Worm (Caenorhabditis elegans) whole organism, dauer: ENCODE results near the gene C25F9.15.

Experiments
- unc-62 ChIP-seq: sonication (generic microtip); optimal IDR thresholded peaks from 2 replicates; lab custom pipeline; 2017; ENCODE audit warnings: missing biosample characterization, missing genetic modification reagents, missing genetic modification characterization

C25F9.15 gene

DNA sequence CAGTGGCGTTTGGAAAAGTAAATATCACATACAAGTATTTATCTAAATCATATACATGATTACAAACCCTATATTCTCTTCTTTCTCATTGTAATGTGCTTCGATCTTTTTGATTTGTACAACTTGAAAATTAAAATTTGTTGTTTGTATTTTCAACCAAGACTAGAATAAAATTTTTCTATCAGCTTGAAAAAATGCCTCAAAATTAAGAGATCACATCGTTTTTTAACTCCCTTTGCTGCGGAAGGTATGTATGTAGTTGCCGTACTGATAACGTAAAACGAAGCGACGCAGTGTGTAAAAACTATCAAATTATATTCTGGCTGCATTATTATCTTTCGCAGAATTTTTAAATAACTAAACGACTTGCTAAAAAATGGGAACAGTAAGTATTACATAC, at the start of gene C25F9.15:
C25F9.15 (plus strand) TSS at position 301 of the 400 bp plus-strand sequence.
- TF ChIP-seq unc-62, result no peak

DNA sequence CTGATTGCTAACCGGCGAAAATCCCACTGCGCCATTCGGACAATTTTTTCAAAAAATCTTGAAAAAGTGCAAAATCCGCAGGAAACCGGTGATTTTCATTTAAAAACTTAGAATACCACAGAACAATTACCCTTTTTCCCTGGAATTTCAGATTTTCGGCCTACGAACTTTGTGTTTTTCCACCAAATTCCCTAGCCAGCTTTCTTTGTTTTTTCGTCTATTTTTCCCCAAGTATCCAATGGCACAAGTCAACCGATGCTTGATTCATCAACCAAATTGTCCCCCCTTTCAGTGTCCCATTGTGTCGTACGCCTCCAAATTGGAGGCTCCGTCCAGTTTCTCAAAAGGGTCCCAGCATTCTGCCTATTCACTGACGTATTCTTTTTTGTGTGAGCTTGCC, 47.7 kb upstream of the C25F9.15 start, which contains the start of gene Y43F8A.1:
Y43F8A.1 (plus strand) TSS at position 301 of the 400 bp plus-strand sequence.
- no peak for TF ChIP-seq unc-62

DNA sequence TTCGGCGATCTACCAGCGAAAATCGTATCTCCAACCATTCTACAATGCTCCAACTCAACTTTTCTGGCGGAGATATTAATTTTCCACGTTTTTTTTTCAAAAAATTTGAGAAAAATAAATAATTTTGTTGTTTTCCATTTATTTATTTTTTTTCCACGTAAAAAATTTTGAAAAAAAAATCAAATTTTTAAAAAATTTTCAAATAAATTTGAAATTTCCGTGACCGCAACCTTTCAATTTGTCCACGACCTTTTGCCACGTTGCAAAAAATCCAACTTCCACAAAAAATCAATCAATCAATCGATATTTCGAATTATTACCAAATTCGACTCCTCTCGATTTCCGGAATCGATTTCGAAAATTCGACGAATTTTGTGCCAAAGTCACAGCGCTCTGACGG, 46.7 kb upstream of the C25F9.15 start, which contains the start of gene Y43F8A.2:
Y43F8A.2 (plus strand) TSS at position 301 of the 400 bp plus-strand sequence.
- no peak for TF ChIP-seq unc-62

DNA sequence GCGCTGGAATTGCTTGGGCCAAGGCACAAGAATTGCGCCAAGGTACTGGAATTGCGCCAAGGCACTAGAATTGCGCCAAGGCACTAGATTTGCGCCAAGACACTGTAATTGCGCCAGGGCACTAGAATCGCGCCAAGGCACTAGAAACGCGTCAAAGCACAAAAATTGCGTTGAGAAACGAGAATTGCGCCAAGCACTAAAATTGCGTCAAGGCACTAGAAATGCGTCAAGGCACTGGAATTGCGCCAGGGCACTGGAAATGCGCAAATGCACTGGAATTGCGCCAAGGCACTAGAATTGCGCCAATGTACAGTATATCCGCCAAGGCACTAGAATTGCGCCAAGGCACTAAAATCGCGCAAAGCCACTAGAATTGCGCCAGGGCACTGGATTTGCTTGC, 46.2 kb upstream of the C25F9.15 start:
- TF ChIP-seq unc-62, result no peak

DNA sequence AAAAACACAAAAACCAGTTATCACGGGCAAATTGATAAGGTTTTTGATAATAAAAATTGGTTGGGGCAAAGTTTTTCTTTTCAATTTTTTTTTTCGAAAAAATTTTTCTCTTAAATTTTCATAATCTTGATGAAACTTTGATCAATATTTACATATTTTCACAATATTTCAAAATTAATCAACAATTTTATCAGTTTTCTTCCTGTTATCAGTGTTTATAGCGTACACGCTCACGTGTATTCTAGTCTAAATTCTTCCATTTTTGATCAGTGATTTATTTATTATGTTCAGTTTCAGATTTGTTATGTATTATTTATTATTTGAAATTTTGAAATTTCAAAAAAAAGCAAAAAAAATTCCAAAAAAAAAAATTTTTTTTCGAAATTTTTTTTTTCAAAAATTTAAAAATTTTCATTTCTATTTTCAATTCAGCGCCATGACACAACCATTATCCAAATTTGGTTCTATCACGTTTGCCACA, 40.9 kb upstream of the C25F9.15 start, which contains the start of gene nceh-1:
nceh-1 (plus strand) TSS at position 431 of the 481 bp plus-strand sequence.
- no peak for TF ChIP-seq unc-62

DNA sequence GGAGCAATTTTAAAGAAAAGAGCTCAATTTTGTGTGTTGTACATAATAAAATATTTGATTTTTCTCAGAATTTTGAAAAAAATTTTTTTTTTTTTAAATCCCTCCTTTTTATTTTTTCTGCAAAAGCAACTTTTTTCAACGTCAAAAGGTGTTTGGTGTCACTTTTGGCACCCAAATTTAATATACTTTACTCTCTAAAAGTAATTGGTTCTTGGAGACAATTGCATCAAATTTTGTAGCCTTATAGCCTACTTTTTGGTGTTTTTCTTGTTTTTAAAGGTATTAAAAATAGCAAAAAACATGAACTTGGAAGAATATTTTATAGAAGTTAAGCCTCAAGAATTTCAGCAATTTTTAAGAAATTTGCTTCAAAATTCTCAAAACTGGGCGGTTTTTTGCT, 37.0 kb upstream of the C25F9.15 start, which contains the start of gene srw-84:
srw-84 (plus strand) TSS at position 301 of the 400 bp plus-strand sequence.
- no peak for TF ChIP-seq unc-62

DNA sequence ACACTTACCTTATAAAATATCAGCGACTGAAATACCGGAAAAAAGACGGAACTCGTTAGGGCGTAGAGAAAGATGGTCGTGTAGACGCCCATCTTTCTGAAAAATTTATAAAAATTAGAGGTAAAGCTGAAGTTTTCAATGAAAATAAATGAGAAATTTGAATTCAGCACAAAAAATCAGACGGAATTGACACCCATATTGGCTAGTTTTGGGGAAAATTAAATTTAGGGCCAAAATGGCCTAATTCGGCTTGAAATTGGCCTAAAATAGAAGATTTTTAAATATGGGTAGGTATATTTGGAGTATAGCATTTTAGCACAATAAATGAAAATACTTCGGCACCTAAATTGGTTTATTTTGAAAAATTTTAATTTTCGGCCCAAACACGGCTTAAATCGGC, 27.9 kb upstream of the C25F9.15 start, which contains the start of gene slcr-46.2:
slcr-46.2 (minus strand) TSS at position 101 of the 400 bp plus-strand sequence.
- no peak for TF ChIP-seq unc-62

DNA sequence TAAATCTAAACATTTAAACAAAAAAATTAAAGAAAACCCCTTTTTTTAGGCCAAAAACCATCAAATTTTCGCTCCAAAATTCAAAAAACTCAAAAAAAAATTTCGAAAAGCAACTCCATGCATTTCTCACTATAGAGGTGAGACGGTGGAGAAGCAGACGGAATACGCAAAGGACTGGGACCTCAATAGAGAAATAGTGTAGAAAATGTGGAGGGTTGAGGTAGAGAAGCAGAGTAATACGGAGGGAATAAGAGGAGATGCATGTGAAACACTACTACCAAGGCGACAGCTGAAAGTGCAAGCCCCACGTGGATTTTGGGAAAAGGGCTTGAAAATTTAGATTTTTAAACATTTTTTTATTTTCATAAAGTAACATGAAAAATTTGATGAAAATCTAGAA, 26.7 kb upstream of the C25F9.15 start:
- TF ChIP-seq unc-62, result no peak

DNA sequence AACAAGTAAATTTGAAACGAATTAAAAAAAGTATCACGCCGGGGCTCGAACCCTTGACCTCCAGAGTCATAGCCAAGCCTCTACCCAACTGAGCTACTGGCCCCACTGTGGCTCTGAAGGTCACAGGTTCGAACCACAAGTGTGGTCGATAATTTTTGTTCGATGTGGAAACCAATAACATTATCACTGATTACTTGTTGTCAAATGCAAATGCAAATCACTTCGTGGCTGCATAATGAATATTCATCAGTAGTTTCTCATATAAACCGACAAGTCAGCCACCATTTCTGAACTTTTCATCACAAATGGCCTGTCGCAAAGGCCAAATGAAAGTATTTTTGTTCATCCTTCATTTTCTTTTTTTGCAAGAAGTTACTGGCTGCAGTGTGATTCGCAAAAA, 23.2 kb upstream of the C25F9.15 start, which contains the start of gene C25F9.8:
C25F9.8 (plus strand) TSS at position 301 of the 400 bp plus-strand sequence.
- no peak for TF ChIP-seq unc-62

DNA sequence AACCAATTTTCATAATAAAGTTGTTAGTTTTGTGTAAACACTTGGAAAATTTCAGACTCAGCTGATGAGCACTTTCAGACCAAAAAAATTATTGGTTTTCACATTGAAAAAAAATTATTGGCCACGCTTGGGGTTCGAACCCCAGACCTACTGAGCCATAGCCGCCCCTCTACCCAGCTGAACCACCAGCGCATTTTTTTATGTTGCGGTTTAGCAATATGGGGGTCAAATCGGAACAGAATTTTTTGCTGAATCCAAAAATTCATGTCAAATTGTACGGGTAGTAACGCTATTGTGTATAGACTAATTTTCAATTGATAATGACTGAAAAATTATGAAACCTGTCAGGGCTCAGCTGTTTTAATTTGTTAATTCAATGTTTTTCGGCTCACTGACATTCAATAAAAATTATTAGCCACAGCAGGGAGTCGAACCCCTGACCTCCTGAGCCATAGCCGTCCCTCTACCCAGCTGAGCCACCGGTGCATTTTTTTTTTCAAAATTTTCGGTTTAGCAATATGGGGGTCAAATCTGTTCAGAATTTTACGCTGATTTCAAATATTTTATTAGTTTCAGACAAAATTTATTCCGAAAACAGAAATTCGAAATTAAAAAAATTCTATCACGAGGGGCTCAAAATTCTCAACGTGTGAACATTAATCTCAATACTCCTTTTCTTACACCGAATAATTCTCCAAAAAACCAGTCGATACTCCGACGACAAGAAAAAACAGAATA, 21.2 kb upstream of the C25F9.15 start:
- no peak for TF ChIP-seq unc-62

DNA sequence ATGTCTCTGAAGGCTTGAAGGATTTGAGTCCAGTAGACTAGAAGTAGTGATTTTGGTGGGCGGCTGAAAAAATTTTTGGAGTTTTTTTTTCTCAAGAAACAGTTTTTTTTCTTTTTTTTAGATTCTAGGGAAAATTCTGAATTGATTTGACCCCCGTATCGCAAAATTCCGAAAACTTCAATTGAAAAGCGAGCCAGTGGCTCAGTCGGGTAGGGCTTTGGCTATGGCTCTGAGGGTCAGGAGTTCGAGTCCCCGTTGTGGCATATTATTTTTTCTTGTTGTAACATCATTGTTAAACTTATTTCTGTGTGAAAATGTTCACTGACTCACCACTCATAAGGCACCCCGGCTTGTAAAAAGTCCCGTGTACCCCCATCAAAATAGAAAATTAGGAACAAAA, 19.5 kb upstream of the C25F9.15 start:
- no peak for TF ChIP-seq unc-62

DNA sequence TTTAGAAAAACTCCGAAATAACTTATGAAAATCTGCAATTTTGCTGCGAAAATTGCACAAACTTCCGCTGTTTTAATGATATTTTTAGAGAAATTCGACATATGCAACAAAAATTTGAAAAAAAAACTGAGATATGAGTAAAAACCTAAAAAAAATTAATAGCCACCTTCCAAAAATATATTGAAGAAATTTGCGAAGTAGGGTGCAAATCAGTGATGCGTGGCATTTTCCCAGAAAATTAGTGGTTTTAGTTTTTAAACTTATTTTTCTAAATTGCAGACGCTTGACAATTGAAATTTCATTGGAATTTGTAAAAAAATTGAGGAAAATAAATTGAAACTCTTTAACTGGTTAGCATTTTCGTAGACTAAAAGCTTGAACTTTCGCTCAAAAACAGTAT, 19.1 kb upstream of the C25F9.15 start, which contains the start of gene C25F9.13:
C25F9.13 (minus strand) TSS at position 101 of the 400 bp plus-strand sequence.
- TF ChIP-seq unc-62, result no peak

DNA sequence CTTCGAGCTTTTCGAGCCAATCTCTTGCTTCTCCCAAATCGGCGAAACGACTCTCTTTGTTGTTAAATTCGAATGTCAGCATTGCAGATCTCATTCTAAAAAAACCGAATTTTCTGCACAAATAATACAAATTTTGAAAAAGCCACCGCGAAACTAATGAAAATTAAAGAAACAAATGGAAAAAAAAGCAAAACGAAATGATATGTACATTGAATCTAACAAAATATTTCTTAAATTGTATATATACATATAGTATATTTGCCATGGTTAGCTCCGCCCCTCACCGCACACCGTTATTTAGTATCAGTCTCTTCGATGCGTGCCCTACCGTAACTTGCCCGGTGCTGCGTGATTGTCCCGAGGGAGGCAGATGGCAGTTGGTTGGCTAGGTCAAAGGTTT, 17.3 kb upstream of the C25F9.15 start, which contains the start of gene srw-86:
srw-86 (minus strand) TSS at position 101 of the 400 bp plus-strand sequence.
- no peak for TF ChIP-seq unc-62

DNA sequence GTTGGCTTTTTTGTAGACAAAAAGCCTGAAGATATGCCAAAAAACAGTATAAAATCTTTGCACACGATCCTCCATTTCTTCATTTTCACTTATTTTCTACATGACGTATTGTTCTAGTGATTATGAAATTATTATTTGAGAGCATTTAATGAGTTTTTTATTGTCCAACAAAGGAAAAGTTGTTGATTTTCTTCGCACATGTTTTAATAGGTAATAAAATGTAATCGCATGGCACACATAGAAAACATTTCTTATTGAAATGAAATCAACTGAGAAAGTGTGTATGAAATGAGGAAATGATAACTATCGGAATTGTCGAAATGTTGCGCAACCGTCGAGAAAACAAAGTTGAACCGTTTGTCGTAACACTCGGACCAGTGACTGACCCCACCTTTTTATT, 16.5 kb upstream of the C25F9.15 start:
- no peak for TF ChIP-seq unc-62

DNA sequence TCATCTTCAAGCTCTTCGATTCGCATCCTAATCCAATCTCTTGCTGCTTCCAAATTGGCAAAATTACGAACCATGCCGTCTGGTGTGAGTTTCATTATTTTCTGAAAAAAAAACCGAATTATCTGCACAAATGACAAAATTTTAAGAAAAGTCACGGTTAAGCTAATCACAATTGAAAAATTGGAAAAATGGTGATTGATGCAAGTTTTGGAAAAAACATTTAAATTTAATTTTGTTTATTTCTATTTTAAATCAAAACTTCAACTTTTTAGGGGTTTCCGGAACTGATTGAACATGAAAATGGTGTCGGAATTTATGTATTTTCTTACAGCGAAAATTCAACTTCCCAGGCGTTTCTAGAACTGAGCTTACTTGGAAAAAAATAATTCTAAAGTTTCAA, 15.1 kb upstream of the C25F9.15 start, which contains the start of gene C25F9.12:
C25F9.12 (minus strand) TSS at position 101 of the 400 bp plus-strand sequence.
- no peak for TF ChIP-seq unc-62

DNA sequence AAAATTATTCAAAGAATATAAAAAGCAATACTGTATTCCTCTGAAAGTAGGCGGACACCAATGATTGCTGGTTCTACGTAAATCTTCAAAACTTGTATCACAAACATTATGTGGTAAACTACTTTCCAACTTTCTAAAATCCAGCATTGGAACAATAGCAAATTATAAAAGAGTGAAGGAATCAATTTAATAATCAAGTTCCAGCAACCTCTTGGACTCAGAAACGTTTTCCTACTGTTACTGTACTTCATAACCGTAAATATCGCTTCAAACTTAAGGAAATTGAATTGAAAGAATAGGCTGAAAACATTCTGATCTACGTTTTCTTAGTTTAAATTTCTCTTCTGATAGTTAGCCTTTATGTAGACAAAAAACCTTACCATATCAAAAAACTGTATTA, 14.3 kb upstream of the C25F9.15 start:
- no peak for TF ChIP-seq unc-62

DNA sequence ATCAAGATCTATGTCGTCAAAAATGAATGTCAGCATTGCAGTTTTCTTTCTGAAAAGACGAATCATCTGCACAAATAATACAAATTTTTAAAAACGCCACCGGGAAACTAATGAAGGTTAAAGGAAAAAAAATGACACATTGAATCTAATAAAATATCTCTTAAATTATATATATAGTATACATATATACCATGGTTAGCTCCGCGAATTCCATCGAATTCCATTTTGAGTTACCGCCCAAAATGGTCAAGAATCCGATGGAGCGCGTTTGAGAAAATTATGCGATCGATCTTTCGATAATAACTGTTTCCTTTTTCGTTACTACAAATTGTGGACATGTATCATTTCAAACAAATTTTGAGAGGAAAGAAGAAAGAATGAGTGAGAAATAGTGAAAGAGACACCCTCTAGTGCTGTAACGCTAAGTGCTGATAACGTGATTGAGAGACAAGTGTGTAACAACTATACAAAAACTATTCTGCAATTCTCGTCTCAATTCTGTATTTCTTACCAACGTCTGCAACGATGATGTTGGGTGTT, 12.6 kb upstream of the C25F9.15 start, which contains the start of the genes C25F9.6 and C25F9.10:
C25F9.6 (minus strand) TSS at position 51 of the 540 bp plus-strand sequence.
C25F9.10 (plus strand) TSS at position 454 of the 540 bp plus-strand sequence.
- no peak for TF ChIP-seq unc-62
